Worm (Caenorhabditis elegans) whole organism, L3 larva: Measurements from ENCODE around the gene lst-4.

Experiments
- ama-1 ChIP-seq: fragments of 150-350 bp; optimal IDR thresholded peaks from 2 replicates; lab custom pipeline; 2018
- ceh-16 ChIP-seq: sonication (generic microtip); optimal IDR thresholded peaks from 2 replicates; lab custom pipeline; 2017; ENCODE audit warnings: missing biosample characterization, missing genetic modification characterization
- ceh-28 ChIP-seq: fragments of 150-350 bp; optimal IDR thresholded peaks from 2 replicates; lab custom pipeline; 2014; ENCODE audit warnings: missing biosample characterization, missing genetic modification reagents, missing genetic modification characterization
- ceh-82 ChIP-seq: fragments of 150-350 bp; optimal IDR thresholded peaks from 2 replicates; lab custom pipeline; 2014; ENCODE audit warnings: missing biosample characterization, missing genetic modification characterization
- daf-12 ChIP-seq: fragments of 150-350 bp; optimal IDR thresholded peaks from 2 replicates; lab custom pipeline; 2014; ENCODE audit warnings: missing biosample characterization, missing genetic modification reagents, missing genetic modification characterization
- egl-27 ChIP-seq: sonication (generic microtip); optimal IDR thresholded peaks from 4 replicates; lab custom pipeline; 2017; ENCODE audit warnings: missing biosample characterization, missing genetic modification reagents, missing genetic modification characterization
- egl-5 ChIP-seq: fragments of 150-350 bp; optimal IDR thresholded peaks from 2 replicates; lab custom pipeline; 2017; ENCODE audit warnings: missing biosample characterization, missing genetic modification reagents, missing genetic modification characterization, inconsistent platforms
- elt-1 ChIP-seq: fragments of 150-350 bp; optimal IDR thresholded peaks from 2 replicates; lab custom pipeline; 2014; ENCODE audit warnings: missing biosample characterization, missing genetic modification characterization
- elt-2 ChIP-seq: sonication (generic microtip); optimal IDR thresholded peaks from 2 replicates; lab custom pipeline; 2016; ENCODE audit warnings: missing genetic modification reagents, mild to moderate bottlenecking, missing genetic modification characterization, missing compliant biosample characterization
- eor-1 ChIP-seq, 2 experiments: fragments of 150-350 bp; optimal IDR thresholded peaks; 2 replicates each; lab custom pipeline; 2014 to 2018; ENCODE audit warnings: missing biosample characterization in 2 of 2, missing genetic modification characterization in 2 of 2
- fos-1 ChIP-seq: fragments of 150-350 bp; optimal IDR thresholded peaks from 2 replicates; lab custom pipeline; 2014; ENCODE audit warnings: missing biosample characterization, missing genetic modification characterization
- jun-1 ChIP-seq: fragments of 150-350 bp; optimal IDR thresholded peaks from 2 replicates; lab custom pipeline; 2014; ENCODE audit warnings: missing biosample characterization, missing genetic modification reagents, missing genetic modification characterization
- lin-15B ChIP-seq: fragments of 150-350 bp; optimal IDR thresholded peaks from 2 replicates; lab custom pipeline; 2014; ENCODE audit warnings: missing biosample characterization, missing genetic modification characterization
- lin-39 ChIP-seq: fragments of 150-350 bp; optimal IDR thresholded peaks from 2 replicates; lab custom pipeline; 2018; ENCODE audit warnings: missing biosample characterization, missing genetic modification reagents, missing genetic modification characterization
- lsy-12 ChIP-seq: sonication (generic microtip); optimal IDR thresholded peaks from 2 replicates; lab custom pipeline; 2016; ENCODE audit warnings: mild to moderate bottlenecking, missing genetic modification characterization, missing compliant biosample characterization
- mdl-1 ChIP-seq: fragments of 150-350 bp; optimal IDR thresholded peaks from 2 replicates; lab custom pipeline; 2014; ENCODE audit warnings: missing biosample characterization, missing genetic modification characterization
- nfya-1 ChIP-seq: sonication (generic microtip); optimal IDR thresholded peaks from 2 replicates; lab custom pipeline; 2017; ENCODE audit warnings: missing genetic modification characterization, mild to moderate bottlenecking, missing compliant biosample characterization, antibody characterized with exemption, moderate library complexity; ENCODE audit not compliant: insufficient read depth
- nhr-11 ChIP-seq: fragments of 150-350 bp; optimal IDR thresholded peaks from 2 replicates; lab custom pipeline; 2014; ENCODE audit warnings: missing biosample characterization, missing genetic modification characterization
- nhr-12 ChIP-seq: fragments of 150-350 bp; optimal IDR thresholded peaks from 2 replicates; lab custom pipeline; 2014; ENCODE audit warnings: missing biosample characterization, missing genetic modification characterization
- nhr-23 ChIP-seq: fragments of 150-350 bp; optimal IDR thresholded peaks from 2 replicates; lab custom pipeline; 2014; ENCODE audit warnings: missing biosample characterization, missing genetic modification reagents, missing genetic modification characterization
- nhr-237 ChIP-seq: fragments of 150-350 bp; optimal IDR thresholded peaks from 2 replicates; lab custom pipeline; 2014; ENCODE audit warnings: missing biosample characterization, missing genetic modification characterization
- nhr-25 ChIP-seq: sonication (generic microtip); optimal IDR thresholded peaks from 2 replicates; lab custom pipeline; 2017; ENCODE audit warnings: missing biosample characterization, missing genetic modification characterization
- nhr-43 ChIP-seq: sonication (generic microtip); optimal IDR thresholded peaks from 2 replicates; lab custom pipeline; 2016; ENCODE audit warnings: mild to moderate bottlenecking, missing genetic modification characterization, missing compliant biosample characterization; ENCODE audit not compliant: poor library complexity, severe bottlenecking
- nhr-67 ChIP-seq: fragments of 150-350 bp; optimal IDR thresholded peaks from 2 replicates; lab custom pipeline; 2014; ENCODE audit warnings: missing biosample characterization, missing genetic modification characterization
- nhr-76 ChIP-seq: fragments of 150-350 bp; sonication (generic microtip); optimal IDR thresholded peaks from 5 replicates; lab custom pipeline; 2014; ENCODE audit warnings: missing biosample characterization, missing genetic modification characterization
- nhr-77 ChIP-seq: fragments of 150-350 bp; optimal IDR thresholded peaks from 2 replicates; lab custom pipeline; 2014; ENCODE audit warnings: missing biosample characterization, missing genetic modification characterization
- pha-4 ChIP-seq: fragments of 150-350 bp; optimal IDR thresholded peaks from 2 replicates; lab custom pipeline; 2014; ENCODE audit warnings: missing biosample characterization, missing genetic modification reagents, missing genetic modification characterization
- pqm-1 ChIP-seq: fragments of 150-350 bp; optimal IDR thresholded peaks from 2 replicates; lab custom pipeline; 2017; ENCODE audit warnings: missing biosample characterization, missing genetic modification characterization, inconsistent platforms
- sea-2 ChIP-seq: fragments of 150-350 bp; sonication (generic microtip); optimal IDR thresholded peaks from 4 replicates; lab custom pipeline; 2014; ENCODE audit warnings: missing biosample characterization, missing genetic modification reagents, missing genetic modification characterization
- snpc-4 ChIP-seq: fragments of 150-350 bp; optimal IDR thresholded peaks from 2 replicates; lab custom pipeline; 2014; ENCODE audit warnings: missing biosample characterization, missing genetic modification characterization
- tbx-2 ChIP-seq: sonication (generic microtip); optimal IDR thresholded peaks from 2 replicates; lab custom pipeline; 2016; ENCODE audit warnings: mild to moderate bottlenecking, missing genetic modification characterization, missing compliant biosample characterization
- unc-39 ChIP-seq: sonication (generic microtip); optimal IDR thresholded peaks from 4 replicates; lab custom pipeline; 2017; ENCODE audit warnings: missing biosample characterization, missing genetic modification characterization
- zag-1 ChIP-seq: fragments of 150-350 bp; optimal IDR thresholded peaks from 2 replicates; lab custom pipeline; 2014; ENCODE audit warnings: missing biosample characterization, missing genetic modification characterization
- ztf-4 ChIP-seq: fragments of 150-350 bp; optimal IDR thresholded peaks from 2 replicates; lab custom pipeline; 2014; ENCODE audit warnings: missing biosample characterization, missing genetic modification characterization

lst-4 gene

DNA sequence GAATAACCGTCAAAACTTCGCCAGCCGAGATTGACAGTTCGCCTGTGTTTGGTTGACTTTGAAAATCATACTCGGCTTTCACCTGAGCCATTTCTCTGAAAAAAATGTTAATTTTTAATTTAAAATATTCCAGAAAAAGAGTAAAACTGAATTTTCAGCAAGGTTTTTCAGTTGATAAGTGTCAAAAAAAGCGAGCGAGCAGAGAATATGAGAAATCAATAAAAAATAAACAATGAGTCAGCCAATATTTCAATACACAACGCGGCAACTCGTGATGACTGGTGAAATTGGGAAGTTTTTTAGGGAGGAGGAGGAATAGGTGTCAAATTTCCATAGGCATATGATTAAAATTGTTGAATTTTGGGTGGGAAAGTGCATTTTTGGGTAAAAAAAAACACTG, at the start of gene lst-4:
lst-4 (minus strand) TSS at position 101 of the 400 bp plus-strand sequence.
- TF ChIP-seq nhr-237 (tag; lab: Kevin White, UChicago) (no peak), pha-4 (tag; lab: Kevin White, UChicago) (peak; percentile 33)

DNA sequence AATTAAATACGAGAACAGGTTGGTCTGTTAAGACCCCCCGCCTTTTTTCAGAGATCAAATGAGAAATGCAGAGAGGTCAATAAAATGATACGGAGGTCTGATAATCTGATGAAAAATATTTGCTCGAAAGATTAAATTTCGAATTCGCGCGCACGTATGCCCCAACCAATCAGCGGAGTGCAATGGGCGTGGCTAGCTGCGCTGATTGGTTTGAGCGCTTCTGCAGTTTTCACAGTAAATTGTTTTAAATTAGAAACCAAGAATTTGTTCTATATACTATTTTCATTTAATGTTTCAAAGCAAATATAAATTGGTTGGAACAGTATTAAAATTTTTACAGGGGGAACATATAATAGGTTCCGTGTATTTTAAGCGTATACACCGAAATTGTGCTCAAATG, 49.7 kb upstream of the lst-4 start:
- TF ChIP-seq nfya-1 (peak; percentile 81), lin-39 (tag; lab: Kevin White, UChicago) (no peak), nhr-43 (tag; lab: Kevin White, UChicago) (no peak)
- TF ChIP-seq, all 47 proteins: peak for 1

DNA sequence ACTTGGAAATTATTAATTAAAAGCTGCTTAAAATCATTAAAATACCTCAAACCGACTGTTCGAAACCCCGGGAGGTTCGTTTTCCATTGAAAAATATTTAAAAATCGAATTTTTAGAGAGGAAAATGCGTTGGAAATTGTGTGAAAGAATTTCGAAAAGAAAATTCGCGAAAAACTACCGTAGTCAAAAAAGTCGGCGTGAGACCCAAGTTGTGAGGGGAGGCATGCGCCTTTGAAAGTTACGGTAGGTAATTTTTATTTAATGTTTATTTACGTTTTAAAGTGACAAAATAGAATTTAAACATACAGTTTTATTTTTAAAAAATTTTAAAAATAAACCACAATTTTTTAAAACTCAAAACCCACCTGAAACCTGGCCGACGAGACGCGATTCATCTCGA, 45.9 kb upstream of the lst-4 start:
- TF ChIP-seq lsy-12 (no peak), ceh-82 (tag; lab: Kevin White, UChicago) (no peak), eor-1 (tag; optimal IDR thresholded peaks at IDR 0.05; lab: Kevin White, UChicago) (no peak), snpc-4 (tag; lab: Kevin White, UChicago) (peak; percentile 51), nfya-1 (no peak), pqm-1 (tag; lab: Kevin White, UChicago) (no peak), elt-2 (tag; lab: Kevin White, UChicago) (no peak), nhr-23 (tag; lab: Kevin White, UChicago) (no peak)

DNA sequence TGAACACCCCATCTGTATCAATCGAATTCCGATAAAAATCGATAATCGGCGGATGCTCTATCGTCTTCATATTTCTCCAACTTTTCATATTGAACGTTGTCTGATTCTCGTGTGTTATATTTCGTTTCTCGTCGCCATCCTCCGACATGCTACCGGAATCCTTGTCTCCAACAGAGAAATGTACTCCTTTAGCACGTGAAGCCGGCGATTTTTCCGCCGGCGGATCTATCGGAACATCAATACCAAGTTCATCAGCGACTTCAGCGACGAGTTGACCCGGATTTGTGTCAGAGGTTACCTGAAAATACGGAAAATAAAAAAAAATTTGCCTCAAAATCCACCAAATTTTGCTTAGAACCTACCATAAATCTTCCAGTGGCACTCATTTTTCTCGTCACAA, 45.4 kb upstream of the lst-4 start:
- no peak for TF ChIP-seq nhr-67 (tag; lab: Kevin White, UChicago)
- TF ChIP-seq nhr-12 (tag; lab: Kevin White, UChicago) = no peak
- no peak for TF ChIP-seq nfya-1
- no peak for TF ChIP-seq nhr-43 (tag; lab: Kevin White, UChicago)
- no peak for TF ChIP-seq nhr-23 (tag; lab: Kevin White, UChicago)
- TF ChIP-seq nhr-77 (tag; lab: Kevin White, UChicago) = no peak
- no peak for TF ChIP-seq ztf-4 (tag; lab: Kevin White, UChicago)
- TF ChIP-seq pqm-1 (tag; lab: Kevin White, UChicago) = no peak
- no peak for TF ChIP-seq jun-1
- TF ChIP-seq ceh-28 (tag; lab: Kevin White, UChicago) = no peak

DNA sequence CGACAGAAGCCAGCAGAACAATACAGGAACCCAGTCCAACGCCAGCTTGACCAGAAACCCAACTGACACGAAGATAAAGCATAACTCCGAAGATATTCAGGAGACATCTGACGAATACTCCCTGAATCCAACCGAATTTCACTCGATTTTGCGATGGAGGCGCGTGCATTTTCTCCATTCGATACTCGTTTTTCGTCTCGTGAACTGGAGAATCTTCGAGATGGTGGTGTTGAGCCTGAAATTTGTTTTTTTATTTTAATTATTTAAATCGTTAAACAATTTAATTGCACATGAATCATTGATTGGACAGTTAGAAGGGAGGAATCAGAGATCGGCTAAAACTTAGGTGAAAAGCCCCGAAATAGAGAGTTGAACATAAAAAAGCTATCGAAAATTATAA, 44.7 kb upstream of the lst-4 start:
- no peak for TF ChIP-seq daf-12 (tag; lab: Kevin White, UChicago)
- TF ChIP-seq elt-1 = no peak
- no peak for TF ChIP-seq ceh-82 (tag; lab: Kevin White, UChicago)

DNA sequence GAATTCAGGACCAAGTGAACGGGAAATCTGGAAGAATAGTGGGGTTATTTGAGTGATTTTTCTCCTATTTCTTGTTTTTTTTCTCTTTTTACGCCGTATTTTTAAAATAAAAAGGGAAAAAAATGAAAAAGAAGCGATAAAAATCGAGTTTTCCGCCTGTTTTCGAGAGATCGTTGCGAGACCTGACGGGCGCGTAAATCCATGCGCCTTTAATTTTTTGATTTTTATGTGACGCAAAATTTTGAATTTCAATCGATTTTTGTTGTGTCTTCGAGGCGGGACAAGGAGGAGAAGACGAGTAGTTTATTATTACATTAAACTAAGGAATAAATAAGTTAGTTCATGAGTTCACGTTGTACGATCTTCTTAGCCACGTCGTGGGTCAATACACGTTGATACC, 44.0 kb upstream of the lst-4 start:
- no peak for TF ChIP-seq elt-2 (tag; lab: Kevin White, UChicago)
- TF ChIP-seq nhr-11 (tag; lab: Kevin White, UChicago) = no peak
- TF ChIP-seq, all 47 proteins: peak for 0

DNA sequence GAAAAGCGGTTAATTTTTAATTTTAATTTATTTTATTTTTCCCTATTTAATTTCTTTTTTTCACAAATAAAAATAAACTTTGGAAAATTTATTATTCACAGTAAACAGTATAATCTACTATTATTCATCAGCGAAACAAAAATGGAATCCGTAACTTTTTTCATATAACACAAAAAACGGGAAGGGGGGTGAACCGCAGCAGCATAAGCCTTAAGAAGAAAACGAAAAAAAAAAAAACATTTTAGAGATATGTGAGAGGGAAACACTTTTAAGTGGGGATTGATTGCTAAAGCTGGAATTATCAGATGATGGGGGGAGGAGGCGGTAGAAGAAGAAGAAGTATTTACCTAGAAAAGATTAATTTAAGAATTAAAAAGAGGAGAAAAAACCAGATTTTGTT, 38.0 kb upstream of the lst-4 start:
- TF ChIP-seq sea-2 (GFP tag; lab: Kevin White, UChicago) = no peak
- TF ChIP-seq mdl-1 = no peak
- TF ChIP-seq fos-1 (tag; lab: Kevin White, UChicago) = no peak
- TF ChIP-seq egl-5 = no peak
- TF ChIP-seq pqm-1 (tag; lab: Kevin White, UChicago) = no peak
- TF ChIP-seq eor-1 (tag; optimal IDR thresholded peaks at IDR 0.05; lab: Kevin White, UChicago) = no peak
- no peak for TF ChIP-seq nhr-76 (tag; lab: Kevin White, UChicago)
- no peak for TF ChIP-seq nhr-25 (tag; lab: Kevin White, UChicago)
- TF ChIP-seq tbx-2 (tag; lab: Kevin White, UChicago) = no peak

DNA sequence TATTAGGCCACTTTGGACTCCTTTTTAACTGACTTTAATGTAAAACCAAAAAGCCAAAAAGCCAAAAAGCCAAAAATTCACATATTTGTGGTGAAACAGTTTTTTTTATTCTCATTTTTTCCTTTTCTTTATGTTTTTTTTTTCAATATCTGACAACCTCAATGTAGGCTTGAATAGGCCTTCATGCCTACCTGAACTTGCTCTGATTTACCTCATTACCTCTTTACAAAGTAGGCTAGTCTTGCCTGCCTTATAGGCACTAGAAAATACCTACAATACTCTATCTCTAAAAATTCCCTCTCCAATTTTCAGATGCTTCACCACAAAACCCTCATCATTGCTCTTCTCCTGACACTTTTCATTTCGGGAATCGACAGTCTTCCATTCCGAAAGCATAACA, 36.6 kb upstream of the lst-4 start, which contains the start of gene ins-34:
ins-34 (plus strand) TSS at position 301 of the 400 bp plus-strand sequence.
- TF ChIP-seq jun-1 = no peak
- TF ChIP-seq ama-1 (lab: Kevin White, UChicago) = no peak
- TF ChIP-seq ceh-16 (tag; lab: Kevin White, UChicago) = no peak
- TF ChIP-seq elt-2 (tag; lab: Kevin White, UChicago) = no peak
- TF ChIP-seq nhr-11 (tag; lab: Kevin White, UChicago) = no peak
- no peak for TF ChIP-seq nhr-25 (tag; lab: Kevin White, UChicago)
- TF ChIP-seq egl-27 = no peak
- TF ChIP-seq lin-15B (tag; lab: Kevin White, UChicago) = no peak
- TF ChIP-seq nhr-77 (tag; lab: Kevin White, UChicago) = no peak
- no peak for TF ChIP-seq ztf-4 (tag; lab: Kevin White, UChicago)
- no peak for TF ChIP-seq pha-4 (tag; lab: Kevin White, UChicago)
- TF ChIP-seq lin-39 (tag; lab: Kevin White, UChicago) = no peak
- no peak for TF ChIP-seq pqm-1 (tag; lab: Kevin White, UChicago)
- no peak for TF ChIP-seq zag-1
- TF ChIP-seq unc-39 (tag; lab: Kevin White, UChicago) = no peak
- no peak for TF ChIP-seq snpc-4 (tag; lab: Kevin White, UChicago)
- no peak for TF ChIP-seq eor-1 (tag; optimal IDR thresholded peaks at IDR 0.05; lab: Kevin White, UChicago)
